Worm (Caenorhabditis elegans): ENCODE results near the gene cct-3.

ce11 chrII:2273750-2274149 is 40.4 kb downstream of the cct-3 start:
- TF ChIP-seq nhr-237 (tag; optimal IDR thresholded peaks at IDR 0.05) (no peak), sptf-1 (tag; optimal IDR thresholded peaks at IDR 0.05) (no peak), mab-5 (tag; optimal IDR thresholded peaks at IDR 0.05) (no peak), elt-3 (tag; optimal IDR thresholded peaks at IDR 0.05) (no peak), nhr-12 (tag; optimal IDR thresholded peaks at IDR 0.05) (no peak), unc-62 (GFP tag; optimal IDR thresholded peaks at IDR 0.05) (no peak), snpc-4 (tag; optimal IDR thresholded peaks at IDR 0.05) (no peak), elt-1 (tag; optimal IDR thresholded peaks at IDR 0.05; ENCODE audit: borderline replicate concordance, insufficient read depth) (no peak), unc-39 (tag; optimal IDR thresholded peaks at IDR 0.05) (no peak)

Measured in whole organism, mixed stage, embryonic.